Worm (Caenorhabditis elegans): ENCODE measurements around the gene srd-19.

DNA sequence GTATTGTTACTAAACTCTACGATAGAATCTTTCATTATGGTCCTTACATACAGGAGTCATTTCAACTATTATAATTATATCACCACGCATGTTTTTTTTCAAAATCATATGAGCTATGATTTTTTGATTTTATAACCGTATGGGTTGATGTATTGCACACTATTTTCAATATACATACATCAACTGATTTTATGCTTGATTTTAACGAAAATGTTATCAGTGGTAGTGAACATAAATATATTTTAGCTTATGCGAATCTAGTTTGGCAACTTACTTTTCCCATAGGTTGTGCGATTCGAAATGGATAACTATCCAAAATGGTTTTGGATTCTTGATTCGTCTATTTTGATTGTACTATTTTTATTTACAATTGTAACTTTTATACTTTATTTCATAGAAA, 5.0 kb downstream of the srd-19 start, which contains the start of gene srv-10:
- TF ChIP-seq elt-1 (tag; optimal IDR thresholded peaks at IDR 0.05; ENCODE audit: borderline replicate concordance, insufficient read depth) (no peak), tbx-8 (GFP tag; optimal IDR thresholded peaks at IDR 0.05) (no peak), sem-2 (GFP tag; optimal IDR thresholded peaks at IDR 0.05) (no peak), unc-39 (tag; optimal IDR thresholded peaks at IDR 0.05) (no peak), ces-1 (GFP tag; optimal IDR thresholded peaks at IDR 0.05) (no peak), lin-13 (tag; optimal IDR thresholded peaks at IDR 0.05) (no peak), snpc-4 (tag; optimal IDR thresholded peaks at IDR 0.05) (no peak), hlh-1 (tag; optimal IDR thresholded peaks at IDR 0.05) (no peak)
